Worm (Caenorhabditis elegans) whole organism, L2 larva: ENCODE measurements around the gene C55A1.1.

Source experiments
- C34F6.9 ChIP-seq: fragments of 150-350 bp; optimal IDR thresholded peaks from 2 replicates; lab custom pipeline; 2014; ENCODE audit warnings: missing biosample characterization, missing genetic modification characterization
- F13H6.1 ChIP-seq: sonication (generic microtip); optimal IDR thresholded peaks from 2 replicates; lab custom pipeline; 2016; ENCODE audit warnings: missing genetic modification characterization, missing compliant biosample characterization
- ZK546.5 ChIP-seq: sonication (generic microtip); optimal IDR thresholded peaks from 2 replicates; lab custom pipeline; 2017; ENCODE audit warnings: missing biosample characterization, missing genetic modification characterization
- alr-1 ChIP-seq: fragments of 150-350 bp; optimal IDR thresholded peaks from 2 replicates; lab custom pipeline; 2014; ENCODE audit warnings: missing biosample characterization, missing genetic modification characterization
- ama-1 ChIP-seq: fragments of 150-350 bp; optimal IDR thresholded peaks from 2 replicates; lab custom pipeline; 2018; ENCODE audit warnings: inconsistent platforms
- blmp-1 ChIP-seq: sonication (generic microtip); optimal IDR thresholded peaks from 2 replicates; lab custom pipeline; 2017; ENCODE audit warnings: missing genetic modification characterization, mild to moderate bottlenecking, missing compliant biosample characterization, antibody characterized with exemption, moderate library complexity; ENCODE audit not compliant: insufficient read depth
- ceh-82 ChIP-seq: fragments of 150-350 bp; optimal IDR thresholded peaks from 2 replicates; lab custom pipeline; 2014; ENCODE audit warnings: missing biosample characterization, missing genetic modification characterization
- dmd-4 ChIP-seq: sonication (generic microtip); optimal IDR thresholded peaks from 2 replicates; lab custom pipeline; 2017; ENCODE audit warnings: missing biosample characterization, missing genetic modification characterization
- elt-1 ChIP-seq: fragments of 150-350 bp; optimal IDR thresholded peaks from 2 replicates; lab custom pipeline; 2014; ENCODE audit warnings: missing biosample characterization, missing genetic modification characterization
- fos-1 ChIP-seq: fragments of 150-350 bp; optimal IDR thresholded peaks from 2 replicates; lab custom pipeline; 2014; ENCODE audit warnings: missing biosample characterization, missing genetic modification characterization
- gmeb-1 ChIP-seq: fragments of 150-350 bp; optimal IDR thresholded peaks from 2 replicates; lab custom pipeline; 2014; ENCODE audit warnings: missing biosample characterization, missing genetic modification characterization
- lin-11 ChIP-seq: fragments of 150-350 bp; sonication (generic microtip); optimal IDR thresholded peaks from 2 replicates; lab custom pipeline; 2014; ENCODE audit warnings: missing biosample characterization, missing genetic modification characterization, inconsistent platforms, mixed read lengths
- lin-13 ChIP-seq: fragments of 150-350 bp; optimal IDR thresholded peaks from 2 replicates; lab custom pipeline; 2014; ENCODE audit warnings: missing biosample characterization, missing genetic modification reagents, missing genetic modification characterization
- lin-39 ChIP-seq: fragments of 150-350 bp; optimal IDR thresholded peaks from 2 replicates; lab custom pipeline; 2014; ENCODE audit warnings: missing biosample characterization, missing genetic modification reagents, missing genetic modification characterization
- lsy-2 ChIP-seq, 2 experiments: fragments of 150-350 bp in 1 of 2; sonication (generic microtip) in 1 of 2; optimal IDR thresholded peaks; 2 replicates each; lab custom pipeline; 2014 to 2017; ENCODE audit warnings: missing biosample characterization in 2 of 2, missing genetic modification characterization in 2 of 2
- mab-5 ChIP-seq: fragments of 150-350 bp; optimal IDR thresholded peaks from 2 replicates; lab custom pipeline; 2014; ENCODE audit warnings: missing biosample characterization, missing genetic modification characterization
- mbf-1 ChIP-seq: sonication (generic microtip); optimal IDR thresholded peaks from 2 replicates; lab custom pipeline; 2017; ENCODE audit warnings: missing biosample characterization, missing genetic modification characterization
- nhr-10 ChIP-seq: sonication (generic microtip); optimal IDR thresholded peaks from 2 replicates; lab custom pipeline; 2017; ENCODE audit warnings: missing biosample characterization, missing genetic modification characterization
- nhr-11 ChIP-seq: fragments of 150-350 bp; optimal IDR thresholded peaks from 2 replicates; lab custom pipeline; 2014; ENCODE audit warnings: missing biosample characterization, missing genetic modification characterization
- nhr-129 ChIP-seq: fragments of 150-350 bp; optimal IDR thresholded peaks from 2 replicates; lab custom pipeline; 2014; ENCODE audit warnings: missing biosample characterization, missing genetic modification characterization
- nhr-21 ChIP-seq: fragments of 150-350 bp; optimal IDR thresholded peaks from 2 replicates; lab custom pipeline; 2014; ENCODE audit warnings: missing biosample characterization, missing genetic modification characterization
- nhr-237 ChIP-seq: fragments of 150-350 bp; optimal IDR thresholded peaks from 2 replicates; lab custom pipeline; 2014; ENCODE audit warnings: missing biosample characterization, missing genetic modification characterization
- nhr-25 ChIP-seq: fragments of 150-350 bp; sonication (generic microtip); optimal IDR thresholded peaks from 3 replicates; lab custom pipeline; 2014; ENCODE audit warnings: missing biosample characterization, missing genetic modification characterization
- nhr-77 ChIP-seq: fragments of 150-350 bp; optimal IDR thresholded peaks from 2 replicates; lab custom pipeline; 2014; ENCODE audit warnings: missing biosample characterization, missing genetic modification characterization
- peb-1 ChIP-seq: fragments of 150-350 bp; optimal IDR thresholded peaks from 2 replicates; lab custom pipeline; 2014; ENCODE audit warnings: missing biosample characterization, missing genetic modification characterization
- sem-4 ChIP-seq: fragments of 150-350 bp; optimal IDR thresholded peaks from 2 replicates; lab custom pipeline; 2014; ENCODE audit warnings: missing biosample characterization, missing genetic modification reagents, missing genetic modification characterization
- sma-3 ChIP-seq: sonication (generic microtip); optimal IDR thresholded peaks from 2 replicates; lab custom pipeline; 2016; ENCODE audit warnings: missing genetic modification reagents, missing genetic modification characterization, missing compliant biosample characterization
- sma-9 ChIP-seq, 2 experiments: fragments of 150-350 bp in 1 of 2; sonication (generic microtip) in 1 of 2; optimal IDR thresholded peaks; 2 replicates each; lab custom pipeline; 2014 to 2016; ENCODE audit warnings: missing genetic modification characterization in 2 of 2, mild to moderate bottlenecking in 1 of 2, missing biosample characterization in 1 of 2, missing compliant biosample characterization in 1 of 2, missing genetic modification reagents in 1 of 2, moderate library complexity in 1 of 2
- snpc-4 ChIP-seq: fragments of 150-350 bp; optimal IDR thresholded peaks from 2 replicates; lab custom pipeline; 2014; ENCODE audit warnings: missing biosample characterization, missing genetic modification characterization
- unc-39 ChIP-seq: fragments of 150-350 bp; optimal IDR thresholded peaks from 2 replicates; lab custom pipeline; 2014; ENCODE audit warnings: missing biosample characterization, missing genetic modification characterization
- unc-55 ChIP-seq: fragments of 150-350 bp; sonication (generic microtip); optimal IDR thresholded peaks from 3 replicates; lab custom pipeline; 2014; ENCODE audit warnings: missing biosample characterization, missing genetic modification reagents, missing genetic modification characterization
- unc-62 ChIP-seq: fragments of 150-350 bp; optimal IDR thresholded peaks from 2 replicates; lab custom pipeline; 2014; ENCODE audit warnings: missing biosample characterization, missing genetic modification reagents, missing genetic modification characterization
- zag-1 ChIP-seq: fragments of 150-350 bp; optimal IDR thresholded peaks from 2 replicates; lab custom pipeline; 2014; ENCODE audit warnings: missing biosample characterization, missing genetic modification characterization
- ztf-11 ChIP-seq: sonication (generic microtip); optimal IDR thresholded peaks from 2 replicates; lab custom pipeline; 2017; ENCODE audit warnings: missing biosample characterization, missing genetic modification characterization
- ztf-4 ChIP-seq: fragments of 150-350 bp; optimal IDR thresholded peaks from 2 replicates; lab custom pipeline; 2014; ENCODE audit warnings: missing biosample characterization, missing genetic modification characterization

C55A1.1 gene

ce11 chrV:15605045-15605444 is 16.6 kb upstream of the C55A1.1 start, which contains the start of gene fbxa-154:
Gene fbxa-154, minus strand, starts transcription at chrV:15605145.
- TF ChIP-seq ztf-11 (tag; lab: Kevin White, UChicago) (no peak), lin-39 (no peak), dmd-4 (tag; lab: Kevin White, UChicago) (no peak), sma-9 (GFP tag; optimal IDR thresholded peaks at IDR 0.05; lab: Kevin White, UChicago) (no peak), sma-9 (tag; optimal IDR thresholded peaks at IDR 0.05; lab: Kevin White, UChicago) (no peak), peb-1 (no peak), ztf-4 (tag; lab: Kevin White, UChicago) (no peak), ZK546.5 (tag; lab: Kevin White, UChicago) (no peak), mbf-1 (tag; lab: Kevin White, UChicago) (no peak), ceh-82 (tag; lab: Kevin White, UChicago) (no peak), lin-11 (tag; lab: Kevin White, UChicago) (no peak), nhr-77 (tag; lab: Kevin White, UChicago) (no peak), unc-62 (GFP tag; lab: Kevin White, UChicago) (no peak), nhr-237 (tag; lab: Kevin White, UChicago) (no peak), ama-1 (lab: Kevin White, UChicago) (no peak), zag-1 (tag; lab: Kevin White, UChicago) (no peak), snpc-4 (no peak), alr-1 (tag; lab: Kevin White, UChicago) (no peak)

- TF ChIP-seq unc-55 = peak; percentile 84
- peak; percentile 64 for TF ChIP-seq C34F6.9 (tag; lab: Kevin White, UChicago)
- no peak for TF ChIP-seq gmeb-1
- peak; percentile 28 for TF ChIP-seq sma-9 (GFP tag; optimal IDR thresholded peaks at IDR 0.05; lab: Kevin White, UChicago)
- no peak for TF ChIP-seq sma-9 (tag; optimal IDR thresholded peaks at IDR 0.05; lab: Kevin White, UChicago)
- peak; percentile 62 for TF ChIP-seq zag-1 (tag; lab: Kevin White, UChicago)
- no peak for TF ChIP-seq mab-5 (tag; lab: Kevin White, UChicago)
- TF ChIP-seq nhr-129 (tag; lab: Kevin White, UChicago) = peak; percentile 28
Observed at ce11 chrV:15610350-15610940, 11.2 kb upstream of the C55A1.1 start, which contains the start of the genes fbxa-153 and str-12. Gene fbxa-153, minus strand, starts transcription at chrV:15610384. Gene str-12, plus strand, starts transcription at chrV:15610890.

DNA sequence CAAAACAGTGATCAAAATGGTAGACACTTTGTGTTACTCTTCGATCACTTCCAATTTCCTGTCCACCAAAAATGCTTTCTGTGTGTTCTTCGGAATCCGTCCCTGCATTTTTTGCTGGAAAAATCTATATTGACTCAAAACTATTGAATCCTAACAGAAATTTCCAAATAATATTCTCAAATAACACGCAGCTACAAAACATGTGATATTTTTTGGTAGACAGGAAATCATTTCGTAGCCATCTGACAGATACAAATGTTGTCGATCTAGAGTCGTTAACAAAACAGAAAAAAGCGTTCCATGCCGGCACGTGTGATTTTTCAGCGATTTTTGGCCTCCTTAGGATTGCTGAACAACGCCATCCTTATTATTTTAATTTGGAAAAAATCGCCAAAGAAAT is 8.7 kb upstream of the C55A1.1 start, which contains the start of gene str-263:
str-263 (plus strand) TSS at position 301 of the 400 bp plus-strand sequence.
- no peak for TF ChIP-seq lin-13 (GFP tag; lab: Kevin White, UChicago)
- TF ChIP-seq ama-1 (lab: Kevin White, UChicago) = no peak
- TF ChIP-seq gmeb-1 = no peak

ce11 chrV:15614534-15614933 is 7.1 kb upstream of the C55A1.1 start:
- TF ChIP-seq peb-1 (no peak), unc-39 (no peak), nhr-21 (tag; lab: Kevin White, UChicago) (no peak), lin-39 (no peak), nhr-10 (tag; lab: Kevin White, UChicago) (no peak), fos-1 (tag; lab: Kevin White, UChicago) (no peak), elt-1 (tag; lab: Kevin White, UChicago) (no peak), nhr-25 (tag; lab: Kevin White, UChicago) (no peak), blmp-1 (tag; lab: Kevin White, UChicago) (no peak), sma-3 (no peak), sem-4 (tag; lab: Kevin White, UChicago) (no peak), lsy-2 (tag; optimal IDR thresholded peaks at IDR 0.05; lab: Kevin White, UChicago) (no peak), nhr-11 (tag; lab: Kevin White, UChicago) (no peak), nhr-77 (tag; lab: Kevin White, UChicago) (no peak), gmeb-1 (no peak), snpc-4 (no peak), lin-11 (tag; lab: Kevin White, UChicago) (no peak), F13H6.1 (tag; lab: Kevin White, UChicago) (no peak)
